Worm (Caenorhabditis elegans) whole organism, mixed stage, embryonic: ENCODE data around the gene F44E5.5.

Source experiments
- M03D4.4 ChIP-seq: sonication (generic microtip); optimal IDR thresholded peaks from 2 replicates; lab custom pipeline; 2017; ENCODE audit warnings: mild to moderate bottlenecking, missing genetic modification characterization, missing compliant biosample characterization
- bed-3 ChIP-seq: fragments of 200-800 bp; sonication (Bioruptor generic); optimal IDR thresholded peaks from 3 replicates; lab custom pipeline; 2018; ENCODE audit warnings: mild to moderate bottlenecking, missing genetic modification characterization, moderate library complexity, missing compliant biosample characterization
- blmp-1 ChIP-seq: fragments of 150-350 bp; optimal IDR thresholded peaks from 2 replicates; lab custom pipeline; 2014; ENCODE audit warnings: missing biosample characterization, missing genetic modification characterization
- ceh-39 ChIP-seq: fragments of 150-350 bp; optimal IDR thresholded peaks from 2 replicates; lab custom pipeline; 2014; ENCODE audit warnings: missing biosample characterization, missing genetic modification characterization
- ceh-43 ChIP-seq: fragments of 200-800 bp; sonication (Bioruptor generic); optimal IDR thresholded peaks from 2 replicates; lab custom pipeline; 2018; ENCODE audit warnings: mild to moderate bottlenecking, missing genetic modification characterization, moderate library complexity, missing compliant biosample characterization
- ceh-83 ChIP-seq: fragments of 200-800 bp; sonication (Bioruptor generic); optimal IDR thresholded peaks from 2 replicates; lab custom pipeline; 2018; ENCODE audit warnings: mild to moderate bottlenecking, missing genetic modification characterization, missing compliant biosample characterization
- ces-1 ChIP-seq: fragments of 150-350 bp; optimal IDR thresholded peaks from 2 replicates; lab custom pipeline; 2014; ENCODE audit warnings: missing biosample characterization, missing genetic modification reagents, missing genetic modification characterization
- cnd-1 ChIP-seq: fragments of 200-800 bp; sonication (Bioruptor generic); optimal IDR thresholded peaks from 2 replicates; lab custom pipeline; 2018; ENCODE audit warnings: mild to moderate bottlenecking, missing genetic modification characterization, missing compliant biosample characterization
- drap-1 ChIP-seq: fragments of 200-800 bp; sonication (Bioruptor generic); optimal IDR thresholded peaks from 3 replicates; lab custom pipeline; 2018; ENCODE audit warnings: mild to moderate bottlenecking, missing genetic modification characterization, missing compliant biosample characterization
- elt-1 ChIP-seq: sonication (generic microtip); optimal IDR thresholded peaks from 2 replicates; lab custom pipeline; 2017; ENCODE audit warnings: missing genetic modification characterization, mild to moderate bottlenecking, missing compliant biosample characterization, antibody characterized with exemption, moderate library complexity, borderline replicate concordance; ENCODE audit not compliant: insufficient read depth
- elt-3 ChIP-seq: fragments of 150-350 bp; optimal IDR thresholded peaks from 2 replicates; lab custom pipeline; 2014; ENCODE audit warnings: missing biosample characterization, missing genetic modification characterization
- flh-1 ChIP-seq: fragments of 200-800 bp; sonication (Bioruptor generic); optimal IDR thresholded peaks from 2 replicates; lab custom pipeline; 2018; ENCODE audit warnings: mild to moderate bottlenecking, missing genetic modification characterization, moderate library complexity, missing compliant biosample characterization
- ham-2 ChIP-seq: fragments of 200-800 bp; sonication (Bioruptor generic); optimal IDR thresholded peaks from 2 replicates; lab custom pipeline; 2018; ENCODE audit warnings: mild to moderate bottlenecking, missing genetic modification characterization, missing compliant biosample characterization
- hlh-1 ChIP-seq: fragments of 150-350 bp; optimal IDR thresholded peaks from 2 replicates; lab custom pipeline; 2014; ENCODE audit warnings: missing biosample characterization, missing genetic modification reagents, missing genetic modification characterization
- lin-13 ChIP-seq: fragments of 150-350 bp; optimal IDR thresholded peaks from 2 replicates; lab custom pipeline; 2014; ENCODE audit warnings: missing biosample characterization, missing genetic modification characterization
- lin-32 ChIP-seq: fragments of 200-800 bp; sonication (Bioruptor generic); optimal IDR thresholded peaks from 2 replicates; lab custom pipeline; 2018; ENCODE audit warnings: mild to moderate bottlenecking, missing genetic modification characterization, missing compliant biosample characterization
- lsy-2 ChIP-seq: fragments of 150-350 bp; optimal IDR thresholded peaks from 2 replicates; lab custom pipeline; 2014; ENCODE audit warnings: missing biosample characterization, missing genetic modification characterization
- mab-5 ChIP-seq: fragments of 150-350 bp; optimal IDR thresholded peaks from 2 replicates; lab custom pipeline; 2014; ENCODE audit warnings: missing biosample characterization, missing genetic modification characterization
- mep-1 ChIP-seq: fragments of 150-350 bp; optimal IDR thresholded peaks from 2 replicates; lab custom pipeline; 2017; ENCODE audit warnings: missing biosample characterization, missing genetic modification reagents, missing genetic modification characterization, inconsistent platforms
- mls-2 ChIP-seq: sonication (generic microtip); optimal IDR thresholded peaks from 2 replicates; lab custom pipeline; 2016; ENCODE audit warnings: mild to moderate bottlenecking, missing genetic modification characterization, moderate library complexity, missing compliant biosample characterization
- nhr-12 ChIP-seq: fragments of 150-350 bp; optimal IDR thresholded peaks from 2 replicates; lab custom pipeline; 2014; ENCODE audit warnings: missing biosample characterization, missing genetic modification characterization
- nhr-2 ChIP-seq: fragments of 150-350 bp; optimal IDR thresholded peaks from 2 replicates; lab custom pipeline; 2014; ENCODE audit warnings: missing biosample characterization, missing genetic modification characterization
- nhr-237 ChIP-seq: fragments of 150-350 bp; optimal IDR thresholded peaks from 2 replicates; lab custom pipeline; 2014; ENCODE audit warnings: missing biosample characterization, missing genetic modification characterization
- pha-4 ChIP-seq: fragments of 150-350 bp; optimal IDR thresholded peaks from 2 replicates; lab custom pipeline; 2018; ENCODE audit warnings: missing biosample characterization, missing genetic modification reagents, missing genetic modification characterization
- sem-2 ChIP-seq: fragments of 200-800 bp; sonication (Bioruptor generic); optimal IDR thresholded peaks from 2 replicates; lab custom pipeline; 2018; ENCODE audit warnings: mild to moderate bottlenecking, missing genetic modification characterization, missing compliant biosample characterization
- snpc-4 ChIP-seq: fragments of 150-350 bp; optimal IDR thresholded peaks from 2 replicates; lab custom pipeline; 2014; ENCODE audit warnings: missing biosample characterization, missing genetic modification characterization
- sptf-1 ChIP-seq: sonication (generic microtip); optimal IDR thresholded peaks from 2 replicates; lab custom pipeline; 2017; ENCODE audit warnings: mild to moderate bottlenecking, missing genetic modification characterization, moderate library complexity, missing compliant biosample characterization
- tbx-8 ChIP-seq: fragments of 200-800 bp; sonication (Bioruptor generic); optimal IDR thresholded peaks from 2 replicates; lab custom pipeline; 2018; ENCODE audit warnings: mild to moderate bottlenecking, missing genetic modification characterization, moderate library complexity, missing compliant biosample characterization
- unc-120 ChIP-seq: sonication (generic microtip); optimal IDR thresholded peaks from 2 replicates; lab custom pipeline; 2017; ENCODE audit warnings: missing genetic modification characterization, missing compliant biosample characterization; ENCODE audit not compliant: poor library complexity, severe bottlenecking
- unc-39 ChIP-seq: fragments of 150-350 bp; optimal IDR thresholded peaks from 2 replicates; lab custom pipeline; 2014; ENCODE audit warnings: missing biosample characterization, missing genetic modification characterization
- unc-62 ChIP-seq: fragments of 150-350 bp; optimal IDR thresholded peaks from 2 replicates; lab custom pipeline; 2014; ENCODE audit warnings: missing biosample characterization, missing genetic modification reagents, missing genetic modification characterization
- ztf-11 ChIP-seq: fragments of 150-350 bp; optimal IDR thresholded peaks from 2 replicates; lab custom pipeline; 2014; ENCODE audit warnings: missing biosample characterization, missing genetic modification characterization

F44E5.5 gene

ce11 chrII:11759277-11759676 is at the start of gene F44E5.5, which contains the start of gene F44E5.4:
F44E5.5 (plus strand) TSS chrII:11759662.
F44E5.4 (minus strand) TSS chrII:11759311.
- TF ChIP-seq blmp-1 (peak; percentile 26), drap-1 (GFP tag; lab: Kevin White, UChicago) (peak; percentile 56), M03D4.4 (peak; percentile 60), nhr-12 (tag; lab: Kevin White, UChicago) (peak; percentile 21), nhr-237 (tag; lab: Kevin White, UChicago) (peak; percentile 83), ztf-11 (tag; lab: Kevin White, UChicago) (peak; percentile 56), hlh-1 (tag; lab: Kevin White, UChicago) (peak; percentile 93), sem-2 (GFP tag; lab: Kevin White, UChicago) (peak; percentile 59), cnd-1 (peak; percentile 92), nhr-2 (tag; lab: Kevin White, UChicago) (peak; percentile 73), sptf-1 (tag; lab: Kevin White, UChicago) (peak; percentile 90), pha-4 (tag; lab: Kevin White, UChicago) (peak; percentile 54), ces-1 (peak; percentile 88), mep-1 (tag; lab: Kevin White, UChicago) (peak; percentile 83), ceh-83 (GFP tag; lab: Kevin White, UChicago) (peak; percentile 76), ceh-39 (tag; lab: Kevin White, UChicago) (peak; percentile 88), tbx-8 (GFP tag; lab: Kevin White, UChicago) (peak; percentile 67), bed-3 (GFP tag; lab: Kevin White, UChicago) (peak; percentile 62), ham-2 (GFP tag; lab: Kevin White, UChicago) (peak; percentile 19), elt-3 (peak; percentile 24), lin-13 (tag; lab: Kevin White, UChicago) (peak; percentile 94), mls-2 (peak; percentile 93), unc-62 (GFP tag; lab: Kevin White, UChicago) (peak; percentile 71), unc-120 (tag; lab: Kevin White, UChicago) (peak; percentile 77), lin-32 (GFP tag; lab: Kevin White, UChicago) (peak; percentile 97), lsy-2 (tag; lab: Kevin White, UChicago) (peak; percentile 47), mab-5 (tag; lab: Kevin White, UChicago) (peak; percentile 30), ceh-43 (GFP tag; lab: Kevin White, UChicago) (peak; percentile 70)

- no peak for TF ChIP-seq hlh-1 (tag; lab: Kevin White, UChicago)
- peak; percentile 52 for TF ChIP-seq blmp-1
These were observed 48.7 kb upstream of the F44E5.5 start for ce11 chrII:11710771-11711170.

ce11 chrII:11713569-11713968 is 45.9 kb upstream of the F44E5.5 start, which contains the start of gene F13D12.10:
F13D12.10 (plus strand) TSS chrII:11713799.
- TF ChIP-seq ces-1 (no peak), nhr-2 (tag; lab: Kevin White, UChicago) (no peak), mep-1 (tag; lab: Kevin White, UChicago) (no peak), unc-120 (tag; lab: Kevin White, UChicago) (peak; percentile 7), hlh-1 (tag; lab: Kevin White, UChicago) (peak; percentile 95)
- TF ChIP-seq, all 35 proteins: peak for 2

ce11 chrII:11714728-11715127 is 44.7 kb upstream of the F44E5.5 start:
- no peak for TF ChIP-seq ham-2 (GFP tag; lab: Kevin White, UChicago)
- TF ChIP-seq nhr-12 (tag; lab: Kevin White, UChicago): no peak
- no peak for TF ChIP-seq M03D4.4
- TF ChIP-seq pha-4 (tag; lab: Kevin White, UChicago): no peak
- TF ChIP-seq elt-1: no peak
- TF ChIP-seq elt-3: no peak
- TF ChIP-seq unc-39 (tag; lab: Kevin White, UChicago): no peak
- no peak for TF ChIP-seq nhr-237 (tag; lab: Kevin White, UChicago)
- TF ChIP-seq mls-2: no peak
- TF ChIP-seq snpc-4: no peak
- no peak for TF ChIP-seq drap-1 (GFP tag; lab: Kevin White, UChicago)
- TF ChIP-seq ces-1: no peak
- TF ChIP-seq flh-1 (GFP tag; lab: Kevin White, UChicago): no peak
- no peak for TF ChIP-seq blmp-1
- TF ChIP-seq unc-120 (tag; lab: Kevin White, UChicago): no peak
- TF ChIP-seq, all 35 proteins: peak for 0
